Worm (Caenorhabditis elegans) whole organism, L4/young adult: Measurements from ENCODE around the gene W02A2.8.

Experiments used
- W03F9.2 ChIP-seq: fragments of 150-350 bp; optimal IDR thresholded peaks from 2 replicates; lab custom pipeline; 2014; ENCODE audit warnings: missing biosample characterization, missing genetic modification characterization
- him-1 ChIP-seq: sonication (generic microtip); optimal IDR thresholded peaks from 2 replicates; lab custom pipeline; 2016; ENCODE audit warnings: missing genotype, missing genetic modification reagents, missing genetic modification characterization, missing compliant biosample characterization

DNA sequence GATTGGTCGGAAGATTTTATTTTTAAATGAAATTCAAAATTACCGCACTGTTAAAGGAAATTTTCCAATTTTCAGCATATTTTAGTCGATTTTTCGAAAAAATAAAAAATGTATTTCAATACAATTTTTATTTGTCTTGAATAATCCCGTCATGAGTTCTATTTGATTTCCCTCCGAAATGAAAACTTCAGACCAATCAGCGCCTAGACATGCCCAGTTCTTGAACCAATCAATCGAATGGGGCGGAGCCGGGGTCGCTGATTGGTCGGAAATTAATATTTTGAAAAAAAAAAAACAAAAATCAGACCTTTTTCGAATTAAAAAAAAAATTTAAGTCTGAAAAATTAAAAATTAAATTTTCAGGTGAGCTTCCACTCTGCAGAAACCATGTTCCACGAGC, 48.8 kb downstream of the W02A2.8 start:
- TF ChIP-seq W03F9.2 (tag; lab: Kevin White, UChicago): no peak
- no peak for TF ChIP-seq him-1 (tag; lab: Kevin White, UChicago)
